Fruit fly (Drosophila melanogaster): ENCODE data around the gene CtsL4.

CtsL4 gene

DNA sequence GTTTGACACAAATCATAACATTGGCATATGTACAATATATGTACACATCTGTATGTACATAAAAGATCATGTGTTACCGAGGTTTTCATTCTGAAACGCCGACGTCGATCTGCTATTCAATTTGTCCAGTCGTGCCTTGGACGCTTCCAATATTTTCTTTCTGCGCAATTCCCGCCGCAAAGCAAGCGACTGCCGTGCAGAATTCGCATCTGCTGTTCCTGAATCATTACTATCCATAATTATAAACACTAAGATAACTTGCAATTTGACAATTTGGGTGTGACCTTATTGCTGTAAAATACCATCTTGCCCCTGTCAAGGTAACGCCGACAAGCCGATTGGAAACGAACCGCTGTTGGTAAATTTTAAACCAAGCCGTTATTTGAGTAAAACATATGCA, 44.6 kb downstream of the CtsL4 start (continued):
- TF ChIP-seq abd-A (tag; optimal IDR thresholded peaks at IDR 0.05) = no peak
- TF ChIP-seq exex (tag; optimal IDR thresholded peaks at IDR 0.05) = peak; percentile 23
- no peak for TF ChIP-seq HLH3B (GFP tag; IDR thresholded peaks at IDR 0.05)
- no peak for TF ChIP-seq jumu (GFP tag; optimal IDR thresholded peaks at IDR 0.05)
- no peak for TF ChIP-seq Nf-YC (tag; optimal IDR thresholded peaks at IDR 0.05)
- TF ChIP-seq H2.0 (GFP tag; IDR thresholded peaks at IDR 0.05) = no peak
- TF ChIP-seq Myb (GFP tag; optimal IDR thresholded peaks at IDR 0.05) = peak; percentile 90
- TF ChIP-seq Ets65A (GFP tag) = peak; percentile 54
- no peak for TF ChIP-seq CG34376 (GFP tag; optimal IDR thresholded peaks at IDR 0.05)
- TF ChIP-seq dysf (GFP tag; IDR thresholded peaks at IDR 0.05) = no peak
- TF ChIP-seq CG30020 (tag; optimal IDR thresholded peaks at IDR 0.05) = peak; percentile 97
- TF ChIP-seq CG2712 (tag; optimal IDR thresholded peaks at IDR 0.05) = peak; percentile 7
- peak; percentile 31 for TF ChIP-seq E2f2 (GFP tag; IDR thresholded peaks at IDR 0.05)
- TF ChIP-seq CG12659 (GFP tag; optimal IDR thresholded peaks at IDR 0.05) = peak; percentile 62
- TF ChIP-seq CG13287 (GFP tag; IDR thresholded peaks at IDR 0.05; ENCODE audit: partially characterized antibody) = peak; percentile 42; the same call in 1 of the 2 replicates
- TF ChIP-seq CG31441 (GFP tag; IDR thresholded peaks at IDR 0.05) = no peak
- TF ChIP-seq tin (GFP tag; optimal IDR thresholded peaks at IDR 0.05) = no peak
- peak; percentile 76 for TF ChIP-seq CG4617 (GFP tag; optimal IDR thresholded peaks at IDR 0.05; ENCODE audit: borderline replicate concordance)
- peak; percentile 95 for TF ChIP-seq pfk (GFP tag; optimal IDR thresholded peaks at IDR 0.05)
- no peak for TF ChIP-seq CG10462 (GFP tag; optimal IDR thresholded peaks at IDR 0.05)
- peak; percentile 34 for TF ChIP-seq CG17802 (tag; optimal IDR thresholded peaks at IDR 0.05)
- no peak for TF ChIP-seq Lpt (GFP tag; optimal IDR thresholded peaks at IDR 0.05)
- no peak for TF ChIP-seq CG8290 (GFP tag; optimal IDR thresholded peaks at IDR 0.05)
- TF ChIP-seq CG8290 (tag; optimal IDR thresholded peaks at IDR 0.05) = peak in 1 of 2 experiments; percentile 4
- TF ChIP-seq sug (tag; optimal IDR thresholded peaks at IDR 0.05) = peak; percentile 12
- TF ChIP-seq CG15514 (GFP tag; optimal IDR thresholded peaks at IDR 0.05) = peak; percentile 37
- TF ChIP-seq amos (GFP tag; IDR thresholded peaks at IDR 0.05; ENCODE audit: partially characterized antibody) = peak; percentile 27; the same call in 1 of the 2 replicates
- TF ChIP-seq CG3065 (GFP tag; optimal IDR thresholded peaks at IDR 0.05) = no peak
- TF ChIP-seq ash1 (GFP tag; optimal IDR thresholded peaks at IDR 0.05) = no peak
- TF ChIP-seq CG10654 (GFP tag; optimal IDR thresholded peaks at IDR 0.05) = no peak
- TF ChIP-seq pzg (GFP tag; optimal IDR thresholded peaks at IDR 0.05) = peak; percentile 69
- no peak for TF ChIP-seq so (GFP tag; IDR thresholded peaks at IDR 0.05)
- peak; percentile 2 for TF ChIP-seq CG13296 (GFP tag; optimal IDR thresholded peaks at IDR 0.05)
- TF ChIP-seq unc-4 (GFP tag; IDR thresholded peaks at IDR 0.05; ENCODE audit: partially characterized antibody) = peak; percentile 38; the same call in 1 of the 2 replicates
- 0 out of 2 replicates have a peak, but pooled peaks have one; percentile 24 for TF ChIP-seq hbn (GFP tag; IDR thresholded peaks at IDR 0.05; ENCODE audit: partially characterized antibody)
- peak; percentile 46; the same call in 1 of the 3 replicates for TF ChIP-seq row (GFP tag; IDR thresholded peaks at IDR 0.05)
- 0 out of 4 replicates have a peak, but pooled peaks have one; percentile 50 for TF ChIP-seq chinmo (GFP tag; IDR thresholded peaks at IDR 0.05; ENCODE audit: partially characterized antibody)
- TF ChIP-seq Six4 (GFP tag; optimal IDR thresholded peaks at IDR 0.05) = no peak
- TF ChIP-seq CG14710 (tag; optimal IDR thresholded peaks at IDR 0.05) = peak; percentile 23
- peak; percentile 69 for TF ChIP-seq CG9797 (GFP tag; optimal IDR thresholded peaks at IDR 0.05)
